Fruit fly (Drosophila melanogaster) whole organism, embryonic: Measurements from ENCODE around the gene CG12171.

Experiments used
- Abd-B ChIP-seq: fragments of 200-800 bp; sonication (Bioruptor generic); optimal IDR thresholded peaks from 2 replicates; lab custom pipeline; 2018; ENCODE audit warnings: missing biosample characterization, mild to moderate bottlenecking, missing genetic modification characterization, moderate library complexity
- CG10209 ChIP-seq: fragments of 200-800 bp; sonication (Bioruptor generic); optimal IDR thresholded peaks from 3 replicates; lab custom pipeline; 2017; ENCODE audit warnings: missing biosample characterization, mild to moderate bottlenecking, missing genetic modification characterization, missing genetic modification reagents
- CG10462 ChIP-seq: fragments of 200-800 bp; sonication (Bioruptor generic); optimal IDR thresholded peaks from 2 replicates; lab custom pipeline; 2016; ENCODE audit warnings: missing biosample characterization, missing genetic modification characterization
- CG11723 ChIP-seq: fragments of 200-800 bp; sonication (Bioruptor generic); optimal IDR thresholded peaks from 2 replicates; lab custom pipeline; 2017; ENCODE audit warnings: missing biosample characterization, mild to moderate bottlenecking, missing genetic modification characterization
- CG12071 ChIP-seq: fragments of 200-800 bp; sonication (Bioruptor generic); optimal IDR thresholded peaks from 3 replicates; lab custom pipeline; 2018; ENCODE audit warnings: missing biosample characterization, mild to moderate bottlenecking, missing genetic modification characterization
- CG12236 ChIP-seq: fragments of 200-800 bp; sonication (Bioruptor generic); optimal IDR thresholded peaks from 2 replicates; lab custom pipeline; 2016; ENCODE audit warnings: missing biosample characterization, missing genetic modification characterization
- CG16813 ChIP-seq: fragments of 200-800 bp; sonication (Bioruptor generic); IDR thresholded peaks from 3 replicates; pipeline ENCODE4 v1.3.6; 2022; ENCODE audit warnings: missing biosample characterization, missing genetic modification characterization; ENCODE audit not compliant: partially characterized antibody
- CG17328 ChIP-seq: fragments of 200-800 bp; sonication (Bioruptor generic); IDR thresholded peaks from 2 replicates; pipeline ENCODE4 v1.3.6; 2022; ENCODE audit warnings: missing biosample characterization, missing genetic modification characterization
- CG1832 ChIP-seq: fragments of 200-800 bp; sonication (Bioruptor generic); optimal IDR thresholded peaks from 2 replicates; lab custom pipeline; 2017; ENCODE audit warnings: missing biosample characterization, mild to moderate bottlenecking, missing genetic modification characterization, inconsistent platforms
- CG30431 ChIP-seq: fragments of 200-800 bp; sonication (Bioruptor generic); optimal IDR thresholded peaks from 2 replicates; lab custom pipeline; 2017; ENCODE audit warnings: missing biosample characterization, missing genetic modification characterization
- CG32772 ChIP-seq: fragments of 200-800 bp; sonication (Bioruptor generic); IDR thresholded peaks from 2 replicates; pipeline ENCODE4 v1.3.6; 2022; ENCODE audit warnings: missing biosample characterization, missing genetic modification characterization
- CG33213 ChIP-seq: fragments of 200-800 bp; sonication (Bioruptor generic); optimal IDR thresholded peaks from 3 replicates; lab custom pipeline; 2016; ENCODE audit warnings: missing biosample characterization, missing genetic modification characterization
- Camta ChIP-seq: fragments of 200-800 bp; sonication (Bioruptor generic); optimal IDR thresholded peaks from 2 replicates; lab custom pipeline; 2016; ENCODE audit warnings: missing biosample characterization, missing genetic modification characterization
- CrebB ChIP-seq: fragments of 200-800 bp; sonication (Bioruptor generic); optimal IDR thresholded peaks from 3 replicates; lab custom pipeline; 2018; ENCODE audit warnings: missing biosample characterization, mild to moderate bottlenecking, missing genetic modification characterization
- Dip2 ChIP-seq: fragments of 200-800 bp; sonication (Bioruptor generic); IDR thresholded peaks from 2 replicates; pipeline ENCODE4 v1.3.6; 2022; ENCODE audit warnings: missing biosample characterization, missing genetic modification characterization
- Hsf ChIP-seq: fragments of 200-800 bp; sonication (Bioruptor generic); optimal IDR thresholded peaks from 3 replicates; lab custom pipeline; 2016; ENCODE audit warnings: missing biosample characterization, missing genetic modification characterization
- Lhr ChIP-seq: fragments of 200-800 bp; sonication (Bioruptor generic); optimal IDR thresholded peaks from 3 replicates; lab custom pipeline; 2017; ENCODE audit warnings: mild to moderate bottlenecking, missing biosample characterization, missing genetic modification reagents, missing genetic modification characterization
- Med ChIP-seq: fragments of 200-800 bp; sonication (Bioruptor generic); peaks from one replicate; lab custom pipeline; 2016; ENCODE audit warnings: missing biosample characterization, missing genetic modification characterization, mild to moderate bottlenecking, inconsistent platforms, moderate library complexity
- NfI ChIP-seq: fragments of 200-800 bp; sonication (Bioruptor generic); optimal IDR thresholded peaks from 3 replicates; lab custom pipeline; 2018; ENCODE audit warnings: missing biosample characterization, mild to moderate bottlenecking, missing genetic modification characterization, moderate library complexity
- Rfx ChIP-seq: fragments of 200-800 bp; sonication (Bioruptor generic); IDR thresholded peaks from 2 replicates; pipeline ENCODE4 v1.3.6; 2022; ENCODE audit warnings: missing biosample characterization, missing genetic modification characterization
- Scr ChIP-seq: fragments of 200-800 bp; sonication (Bioruptor generic); IDR thresholded peaks from 2 replicates; pipeline ENCODE4 v1.3.6; 2022; ENCODE audit warnings: missing biosample characterization, missing genetic modification characterization; ENCODE audit not compliant: partially characterized antibody
- Sox100B ChIP-seq: fragments of 200-800 bp; sonication (Bioruptor generic); optimal IDR thresholded peaks from 3 replicates; lab custom pipeline; 2018; ENCODE audit warnings: missing biosample characterization, mild to moderate bottlenecking, missing genetic modification characterization
- Sry-β ChIP-seq: fragments of 200-800 bp; sonication (Bioruptor generic); optimal IDR thresholded peaks from 2 replicates; lab custom pipeline; 2018; ENCODE audit warnings: missing biosample characterization, mild to moderate bottlenecking, missing genetic modification characterization, moderate library complexity
- al ChIP-seq: fragments of 200-800 bp; sonication (Bioruptor generic); IDR thresholded peaks from 2 replicates; pipeline ENCODE4 v1.3.6; 2022; ENCODE audit warnings: missing biosample characterization, missing genetic modification characterization
- ara ChIP-seq: fragments of 200-800 bp; sonication (Bioruptor generic); IDR thresholded peaks from 2 replicates; pipeline ENCODE4 v1.3.6; 2022; ENCODE audit warnings: missing biosample characterization, missing genetic modification characterization
- bsh ChIP-seq, 2 experiments: fragments of 200-800 bp; sonication (Bioruptor generic); optimal IDR thresholded peaks; 2 replicates each; lab custom pipeline; 2017 to 2018; ENCODE audit warnings: mild to moderate bottlenecking in 2 of 2, missing biosample characterization in 2 of 2, missing genetic modification characterization in 2 of 2, moderate library complexity in 1 of 2
- corto ChIP-seq: fragments of 200-800 bp; sonication (Bioruptor generic); optimal IDR thresholded peaks from 2 replicates; lab custom pipeline; 2016; ENCODE audit warnings: missing biosample characterization, mild to moderate bottlenecking, missing genetic modification characterization, moderate library complexity
- crol ChIP-seq: fragments of 200-800 bp; sonication (Bioruptor generic); IDR thresholded peaks from 2 replicates; pipeline ENCODE4 v1.3.6; 2022; ENCODE audit warnings: missing biosample characterization, missing genetic modification characterization
- da ChIP-seq: fragments of 200-800 bp; sonication (Bioruptor generic); optimal IDR thresholded peaks from 2 replicates; lab custom pipeline; 2016; ENCODE audit warnings: missing biosample characterization, missing genetic modification characterization
- danr ChIP-seq: fragments of 200-800 bp; sonication (Bioruptor generic); IDR thresholded peaks from 2 replicates; pipeline ENCODE4 v1.3.6; 2022; ENCODE audit warnings: missing biosample characterization, missing genetic modification characterization
- eve ChIP-seq, 2 experiments: fragments of >200 bp; optimal IDR thresholded peaks; 2 replicates each; lab custom pipeline; 2017; ENCODE audit warnings: missing biosample characterization in 2 of 2, missing genetic modification characterization in 2 of 2
- exex ChIP-seq: fragments of 200-800 bp; sonication (Bioruptor generic); optimal IDR thresholded peaks from 4 replicates; lab custom pipeline; 2018; ENCODE audit warnings: missing biosample characterization, mild to moderate bottlenecking, missing genetic modification characterization, moderate library complexity
- fd102C ChIP-seq: fragments of 200-800 bp; sonication (Bioruptor generic); optimal IDR thresholded peaks from 2 replicates; lab custom pipeline; 2018; ENCODE audit warnings: missing biosample characterization, mild to moderate bottlenecking, missing genetic modification characterization, moderate library complexity
- fd96Cb ChIP-seq: fragments of 200-800 bp; sonication (Bioruptor generic); optimal IDR thresholded peaks from 2 replicates; lab custom pipeline; 2018; ENCODE audit warnings: missing biosample characterization, mild to moderate bottlenecking, missing genetic modification characterization, moderate library complexity
- her ChIP-seq: fragments of 200-800 bp; sonication (Bioruptor generic); optimal IDR thresholded peaks from 2 replicates; lab custom pipeline; 2016; ENCODE audit warnings: missing biosample characterization, missing genetic modification characterization
- lov ChIP-seq, 2 experiments: fragments of 200-800 bp in 1 of 2; fragments of >200 bp in 1 of 2; sonication (Bioruptor generic) in 1 of 2; IDR thresholded peaks in 1 of 2; optimal IDR thresholded peaks in 1 of 2; 2 replicates in 1 of 2; 3 replicates in 1 of 2; pipeline versions ENCODE4 v1.3.6 to Lab custom; 2017 to 2022; ENCODE audit warnings: missing biosample characterization in 1 of 2, missing genetic modification characterization in 1 of 2
- mirr ChIP-seq: fragments of 200-800 bp; sonication (Bioruptor generic); optimal IDR thresholded peaks from 3 replicates; lab custom pipeline; 2018; ENCODE audit warnings: missing biosample characterization, mild to moderate bottlenecking, missing genetic modification characterization
- org-1 ChIP-seq: fragments of 200-800 bp; sonication (Bioruptor generic); optimal IDR thresholded peaks from 2 replicates; lab custom pipeline; 2017; ENCODE audit warnings: missing biosample characterization, missing genetic modification characterization
- pan ChIP-seq, 4 experiments: fragments of >200 bp in 3 of 4; fragments of 200-800 bp in 1 of 4; sonication (Bioruptor generic) in 1 of 4; optimal IDR thresholded peaks in 3 of 4; IDR thresholded peaks in 1 of 4; 2 replicates each; pipeline versions ENCODE4 v1.3.6 to Lab custom; 2017 to 2022; ENCODE audit warnings: missing biosample characterization in 2 of 4, missing genetic modification characterization in 2 of 4, mixed read lengths in 1 of 4
- pum ChIP-seq: fragments of 200-800 bp; sonication (Bioruptor generic); optimal IDR thresholded peaks from 2 replicates; lab custom pipeline; 2016; ENCODE audit warnings: missing biosample characterization, missing genetic modification characterization
- sens ChIP-seq: fragments of 200-800 bp; sonication (Bioruptor generic); peaks from one replicate; lab custom pipeline; 2016; ENCODE audit warnings: missing biosample characterization, missing genetic modification characterization
- sqz ChIP-seq: fragments of 200-800 bp; sonication (Bioruptor generic); optimal IDR thresholded peaks from 3 replicates; lab custom pipeline; 2018; ENCODE audit warnings: missing biosample characterization, mild to moderate bottlenecking, missing genetic modification characterization
- stc ChIP-seq: fragments of 200-800 bp; sonication (Bioruptor generic); IDR thresholded peaks from 2 replicates; pipeline ENCODE4 v1.3.6; 2022; ENCODE audit warnings: missing biosample characterization, missing genetic modification characterization
- ttk ChIP-seq: fragments of 200-800 bp; sonication (Bioruptor generic); IDR thresholded peaks from 2 replicates; pipeline ENCODE4 v2.1.2; 2022; ENCODE audit warnings: missing biosample characterization, missing genetic modification characterization
- tup ChIP-seq: fragments of 200-800 bp; sonication (Bioruptor generic); optimal IDR thresholded peaks from 2 replicates; lab custom pipeline; 2016; ENCODE audit warnings: missing biosample characterization, mild to moderate bottlenecking, missing genetic modification characterization, moderate library complexity
- vvl ChIP-seq: fragments of 200-800 bp; sonication (Bioruptor generic); IDR thresholded peaks from 2 replicates; pipeline ENCODE4 v1.3.6; 2022; ENCODE audit warnings: missing biosample characterization, missing genetic modification characterization

CG12171 gene

DNA sequence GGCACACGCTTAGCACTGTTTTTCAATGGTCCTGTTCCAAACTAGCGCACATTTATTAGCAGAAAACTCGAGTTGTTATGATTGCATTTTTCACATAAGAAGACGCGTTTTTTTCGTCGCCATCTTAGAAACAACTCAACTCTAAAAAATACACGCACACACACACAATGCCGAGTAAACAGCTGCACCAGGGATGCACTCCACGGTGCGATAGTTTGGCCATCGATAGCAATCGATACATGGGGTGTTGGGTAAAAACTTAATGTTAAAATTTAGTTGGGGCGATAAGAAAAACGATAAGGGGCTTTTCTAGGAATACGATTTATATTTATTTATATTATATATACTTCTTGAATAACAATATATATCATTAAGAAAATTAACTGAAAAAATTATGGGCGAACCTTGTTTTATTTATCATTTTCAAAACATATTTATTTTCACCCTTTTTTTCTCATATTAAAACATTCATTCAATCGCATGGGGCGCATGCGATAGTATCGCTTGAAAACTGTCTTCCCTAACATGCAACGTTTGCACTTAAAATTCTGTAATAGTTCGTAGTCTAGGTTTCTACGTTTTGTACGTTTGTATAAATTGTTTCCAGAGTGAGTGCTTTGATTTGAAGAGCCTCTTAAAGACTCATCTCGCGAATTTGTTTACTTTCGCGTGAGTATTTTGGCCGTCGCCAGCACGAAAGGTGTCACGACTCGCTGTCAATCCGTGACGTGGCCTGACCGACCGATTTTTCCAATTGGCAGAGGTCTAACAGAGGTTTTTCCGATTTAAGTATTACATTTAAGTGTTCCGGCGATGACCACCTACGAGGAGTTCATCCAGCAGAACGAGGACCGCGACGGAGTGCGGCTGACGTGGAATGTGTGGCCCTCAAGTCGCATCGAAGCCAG is 15.4 kb downstream of the CG12171 start, which contains the start of the genes MTA1-like and Sec23 (continued):
- TF ChIP-seq exex (no peak), lov (optimal IDR thresholded peaks at IDR 0.05; lab: Kevin White, UChicago) (no peak), lov (GFP tag; IDR thresholded peaks at IDR 0.05; lab: Robert Waterston, UW) (no peak), Scr (GFP tag; lab: Robert Waterston, UW) (peak; percentile 98), pum (GFP tag; lab: Kevin White, UChicago) (no peak), mirr (no peak), Hsf (no peak), bsh (GFP tag; optimal IDR thresholded peaks at IDR 0.05; lab: Kevin White, UChicago) (no peak), corto (GFP tag; lab: Kevin White, UChicago) (peak; percentile 60), CG11723 (GFP tag; lab: Kevin White, UChicago) (peak; percentile 26), crol (no peak), fd96Cb (tag; lab: Kevin White, UChicago) (peak; percentile 18), CG16813 (GFP tag; lab: Robert Waterston, UW) (peak; percentile 98), fd102C (GFP tag; lab: Kevin White, UChicago) (no peak), CG17328 (GFP tag; lab: Robert Waterston, UW) (no peak), CG30431 (GFP tag; lab: Kevin White, UChicago) (no peak), Sry-β (GFP tag; lab: Kevin White, UChicago) (peak; percentile 53), CG12236 (GFP tag; lab: Kevin White, UChicago) (no peak), NfI (GFP tag; lab: Kevin White, UChicago) (peak; percentile 33), pan (optimal IDR thresholded peaks at IDR 0.05; lab: Kevin White, UChicago) (no peak), pan (GFP tag; optimal IDR thresholded peaks at IDR 0.05 in 1 of 2, IDR thresholded peaks at IDR 0.05 in 1 of 2) (peak in 1 of 2 experiments; percentile 17), CG10462 (peak; percentile 31), ara (GFP tag; lab: Robert Waterston, UW) (no peak), Camta (GFP tag; lab: Kevin White, UChicago) (no peak), org-1 (GFP tag; lab: Kevin White, UChicago) (no peak), CrebB (tag; lab: Kevin White, UChicago) (no peak)

DNA sequence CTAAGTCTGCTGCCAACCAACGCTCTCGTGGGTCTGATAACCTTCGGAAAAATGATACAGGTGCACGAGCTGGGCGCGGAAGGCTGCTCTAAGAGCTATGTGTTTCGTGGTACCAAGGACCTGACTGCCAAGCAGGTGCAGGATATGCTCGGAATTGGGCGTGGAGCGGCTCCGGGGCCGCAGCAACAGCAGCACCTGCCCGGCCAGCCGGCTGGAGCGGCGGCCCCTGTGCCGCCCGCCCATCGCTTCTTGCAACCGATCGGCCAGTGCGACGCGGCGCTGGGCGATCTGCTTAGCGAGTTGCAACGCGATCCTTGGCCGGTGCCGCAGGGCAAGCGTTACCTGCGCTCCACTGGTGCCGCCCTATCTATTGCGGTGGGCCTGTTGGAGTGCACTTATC is 16.5 kb downstream of the CG12171 start:
- TF ChIP-seq Sox100B (GFP tag; lab: Kevin White, UChicago) (no peak), tup (GFP tag; lab: Kevin White, UChicago) (no peak), her (GFP tag; lab: Kevin White, UChicago) (no peak), da (GFP tag; lab: Kevin White, UChicago) (no peak), Rfx (0 out of 2 replicates have a peak, but pooled peaks have one; percentile 7), sqz (GFP tag; lab: Kevin White, UChicago) (no peak), CG1832 (GFP tag; lab: Kevin White, UChicago) (peak; percentile 8), Med (GFP tag; lab: Kevin White, UChicago) (peak; percentile 55), Lhr (GFP tag; lab: Kevin White, UChicago) (no peak), CG12071 (GFP tag; lab: Kevin White, UChicago) (no peak), al (GFP tag; lab: Robert Waterston, UW) (no peak), Dip2 (no peak), CG10209 (no peak), danr (GFP tag; lab: Robert Waterston, UW) (no peak), eve (GFP tag; optimal IDR thresholded peaks at IDR 0.05; lab: Kevin White, UChicago) (no peak), CG32772 (GFP tag; lab: Robert Waterston, UW) (no peak), CG33213 (GFP tag; lab: Kevin White, UChicago) (no peak), Abd-B (GFP tag; lab: Kevin White, UChicago) (no peak), stc (GFP tag; lab: Robert Waterston, UW) (no peak), sens (GFP tag; lab: Kevin White, UChicago) (peak; percentile 30), ttk (0 out of 2 replicates have a peak, but pooled peaks have one; percentile 17), bsh (GFP tag; optimal IDR thresholded peaks at IDR 0.05; lab: Kevin White, UChicago) (no peak), vvl (GFP tag; lab: Robert Waterston, UW) (no peak)
